Fruit fly (Drosophila melanogaster): ENCODE results near the gene Tango6.

Tango6 gene

DNA sequence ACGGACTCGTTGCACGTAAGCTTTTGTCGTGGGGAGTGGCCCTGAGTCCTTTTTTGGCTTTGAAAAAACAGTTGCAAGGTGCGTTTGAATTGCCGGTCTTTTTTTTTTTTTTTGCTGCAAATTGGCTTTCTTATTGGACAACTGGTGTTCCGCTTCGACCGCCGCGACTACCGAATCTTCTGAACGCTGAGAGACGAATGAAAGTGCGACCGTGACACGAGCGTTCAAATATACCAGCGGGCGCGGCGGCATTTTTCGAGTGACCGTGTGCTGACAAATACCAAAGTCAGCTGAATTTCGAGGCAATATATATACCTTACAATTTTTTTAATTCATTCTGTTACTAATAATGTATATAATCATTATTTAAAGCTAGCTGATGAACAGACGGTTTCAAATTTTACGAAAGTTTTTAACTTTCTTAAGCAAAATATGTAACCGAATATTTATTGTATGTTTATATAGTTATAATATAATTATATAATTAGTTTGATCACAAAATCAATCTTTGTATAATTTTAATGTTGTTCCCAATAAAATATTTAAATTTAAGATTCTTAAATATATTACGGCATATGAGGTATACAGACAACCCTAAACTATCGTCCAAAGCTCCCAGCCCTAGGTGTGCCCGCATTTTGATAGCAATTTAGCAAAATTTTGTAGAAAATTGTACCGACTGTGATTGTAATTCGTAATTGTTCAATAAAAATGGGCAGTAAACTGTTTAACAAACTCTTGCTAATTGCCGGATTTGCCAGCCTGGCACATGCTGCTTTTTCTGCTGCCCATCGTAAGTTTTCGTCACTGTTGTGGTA is 18.5 kb downstream of the Tango6 start, which contains the start of the genes Swip-1 and EMC5 (continued):
- TF ChIP-seq dpn (GFP tag; optimal IDR thresholded peaks at IDR 0.05) (peak in 1 of 2 experiments; percentile 53), h (optimal IDR thresholded peaks at IDR 0.05) (no peak), CG8290 (GFP tag; optimal IDR thresholded peaks at IDR 0.05) (peak; percentile 43), CG8290 (tag; optimal IDR thresholded peaks at IDR 0.05) (peak; percentile 17 to 36), CG31224 (GFP tag; IDR thresholded peaks at IDR 0.05) (0 out of 2 replicates have a peak, but pooled peaks have one; percentile 11), Adf1 (GFP tag; IDR thresholded peaks at IDR 0.05) (no peak), eyg (GFP tag; optimal IDR thresholded peaks at IDR 0.05) (no peak), corto (GFP tag; optimal IDR thresholded peaks at IDR 0.05) (no peak), row (GFP tag; IDR thresholded peaks at IDR 0.05) (peak; percentile 82), CG3995 (GFP tag; optimal IDR thresholded peaks at IDR 0.05) (peak; percentile 6), CG17912 (GFP tag; optimal IDR thresholded peaks at IDR 0.05) (no peak), CG13287 (GFP tag; IDR thresholded peaks at IDR 0.05; ENCODE audit: partially characterized antibody) (peak; percentile 57), zf30C (GFP tag; optimal IDR thresholded peaks at IDR 0.05) (no peak), CG34224 (GFP tag; IDR thresholded peaks at IDR 0.05; ENCODE audit: partially characterized antibody) (no peak; the same call in 1 of the 3 replicates), vfl (GFP tag; optimal IDR thresholded peaks at IDR 0.05) (no peak), Nf-YA (GFP tag; IDR thresholded peaks at IDR 0.05) (0 out of 2 replicates have a peak, but pooled peaks have one; percentile 32), CG9932 (GFP tag; IDR thresholded peaks at IDR 0.05) (peak; percentile 87), hbn (GFP tag; IDR thresholded peaks at IDR 0.05; ENCODE audit: partially characterized antibody) (peak; percentile 40; the same call in 1 of the 2 replicates), Mes4 (GFP tag; optimal IDR thresholded peaks at IDR 0.05) (no peak), Ravus (GFP tag; IDR thresholded peaks at IDR 0.05) (no peak), HLH54F (GFP tag; optimal IDR thresholded peaks at IDR 0.05) (peak; percentile 12), CG4282 (GFP tag; optimal IDR thresholded peaks at IDR 0.05) (no peak), Fer3 (tag; optimal IDR thresholded peaks at IDR 0.05) (peak; percentile 44), HLHmδ (GFP tag; optimal IDR thresholded peaks at IDR 0.05) (peak; percentile 69), MBD-R2 (GFP tag; IDR thresholded peaks at IDR 0.05) (peak; percentile 81), pfk (GFP tag; optimal IDR thresholded peaks at IDR 0.05) (no peak), CG1832 (GFP tag; optimal IDR thresholded peaks at IDR 0.05) (no peak), Hr78 (GFP tag; optimal IDR thresholded peaks at IDR 0.05) (peak in 1 of 2 experiments; percentile 15), Gug (GFP tag; IDR thresholded peaks at IDR 0.05) (peak; percentile 45; the same call in 1 of the 4 replicates), jigr1 (GFP tag; IDR thresholded peaks at IDR 0.05) (peak; percentile 20; the same call in 1 of the 3 replicates), unpg (GFP tag; optimal IDR thresholded peaks at IDR 0.05) (peak; percentile 49), hth (optimal IDR thresholded peaks at IDR 0.05) (no peak), E2f2 (GFP tag; IDR thresholded peaks at IDR 0.05) (peak; percentile 69), gcm (GFP tag; optimal IDR thresholded peaks at IDR 0.05) (peak; percentile 63), lab (GFP tag; optimal IDR thresholded peaks at IDR 0.05) (peak; percentile 20), Dp (GFP tag; optimal IDR thresholded peaks at IDR 0.05) (peak; percentile 64), CG18764 (GFP tag; optimal IDR thresholded peaks at IDR 0.05) (no peak), CG3163 (GFP tag; optimal IDR thresholded peaks at IDR 0.05) (peak; percentile 2), CG16813 (GFP tag; IDR thresholded peaks at IDR 0.05; ENCODE audit: partially characterized antibody) (peak; percentile 68), CG7963 (GFP tag; IDR thresholded peaks at IDR 0.05; ENCODE audit: partially characterized antibody) (peak; percentile 24; the same call in 1 of the 3 replicates), CG4617 (GFP tag; optimal IDR thresholded peaks at IDR 0.05; ENCODE audit: borderline replicate concordance) (peak; percentile 52), Sry-β (GFP tag; optimal IDR thresholded peaks at IDR 0.05) (no peak), CG12942 (GFP tag; optimal IDR thresholded peaks at IDR 0.05) (peak; percentile 50), tap (tag; optimal IDR thresholded peaks at IDR 0.05) (peak; percentile 45), stwl (tag; optimal IDR thresholded peaks at IDR 0.05) (peak; percentile 27), bcd (GFP tag; optimal IDR thresholded peaks at IDR 0.05) (peak; percentile 59), HHEX (GFP tag; optimal IDR thresholded peaks at IDR 0.05) (peak; percentile 35), CG3407 (GFP tag; optimal IDR thresholded peaks at IDR 0.05) (peak; percentile 13), dm (GFP tag; optimal IDR thresholded peaks at IDR 0.05) (peak; percentile 4)
